Worm (Caenorhabditis elegans): ENCODE data around the gene C09H5.7.

Gene C09H5.7

ce11 chrV:8085141-8085540 lies at the start of gene C09H5.7:
TSS of gene C09H5.7 (minus strand) at chrV:8085241.
- TF ChIP-seq med-1 (GFP tag; optimal IDR thresholded peaks at IDR 0.05; ENCODE audit: insufficient read depth) (no peak), ztf-29 (GFP tag; IDR thresholded peaks at IDR 0.05) (no peak), ztf-23 (GFP tag; IDR thresholded peaks at IDR 0.05) (no peak), klf-2 (GFP tag; conservative IDR thresholded peaks at IDR 0.05) (no peak), cog-1 (tag; optimal IDR thresholded peaks at IDR 0.05) (no peak), flt-1 (GFP tag; IDR thresholded peaks at IDR 0.05) (no peak), tab-1 (GFP tag; IDR thresholded peaks at IDR 0.05) (no peak), T22C8.4 (GFP tag; IDR thresholded peaks at IDR 0.05) (no peak), ref-1 (GFP tag; conservative IDR thresholded peaks at IDR 0.05) (no peak)

- TF ChIP-seq med-1 (GFP tag; optimal IDR thresholded peaks at IDR 0.05; ENCODE audit: insufficient read depth) (no peak), klf-2 (GFP tag; conservative IDR thresholded peaks at IDR 0.05) (no peak)
These were observed 47.9 kb upstream of the C09H5.7 start, which contains the start of gene D1014.4 for ce11 chrV:8132926-8133325. TSS of gene D1014.4 (plus strand) at chrV:8133226.

- TF ChIP-seq T22C8.4 (GFP tag; IDR thresholded peaks at IDR 0.05), result no peak
- TF ChIP-seq flt-1 (GFP tag; IDR thresholded peaks at IDR 0.05), result no peak
- TF ChIP-seq med-1 (GFP tag; optimal IDR thresholded peaks at IDR 0.05; ENCODE audit: insufficient read depth), result no peak
- TF ChIP-seq tab-1 (GFP tag; IDR thresholded peaks at IDR 0.05), result no peak
- TF ChIP-seq ztf-29 (GFP tag; IDR thresholded peaks at IDR 0.05), result no peak
- TF ChIP-seq ref-1 (GFP tag; conservative IDR thresholded peaks at IDR 0.05), result no peak
These were observed 46.6 kb upstream of the C09H5.7 start for ce11 chrV:8131628-8132027.

- TF ChIP-seq tab-1 (GFP tag; IDR thresholded peaks at IDR 0.05), result no peak
- TF ChIP-seq med-1 (GFP tag; optimal IDR thresholded peaks at IDR 0.05; ENCODE audit: insufficient read depth), result no peak
- TF ChIP-seq cog-1 (tag; optimal IDR thresholded peaks at IDR 0.05), result no peak
- TF ChIP-seq ztf-23 (GFP tag; IDR thresholded peaks at IDR 0.05), result no peak
- no peak for TF ChIP-seq T22C8.4 (GFP tag; IDR thresholded peaks at IDR 0.05)
- no peak for TF ChIP-seq klf-2 (GFP tag; conservative IDR thresholded peaks at IDR 0.05)
- no peak for TF ChIP-seq flt-1 (GFP tag; IDR thresholded peaks at IDR 0.05)
- TF ChIP-seq ztf-29 (GFP tag; IDR thresholded peaks at IDR 0.05), result no peak
- TF ChIP-seq ref-1 (GFP tag; conservative IDR thresholded peaks at IDR 0.05), result no peak
These were observed 45.8 kb upstream of the C09H5.7 start for ce11 chrV:8130812-8131211.

ce11 chrV:8130149-8130661 lies 45.2 kb upstream of the C09H5.7 start, which contains the start of gene snap-1:
TSS of gene snap-1 (plus strand) at chrV:8130611.
- TF ChIP-seq ref-1 (GFP tag; conservative IDR thresholded peaks at IDR 0.05), result no peak
- no peak for TF ChIP-seq ztf-29 (GFP tag; IDR thresholded peaks at IDR 0.05)
- TF ChIP-seq tab-1 (GFP tag; IDR thresholded peaks at IDR 0.05), result no peak
- TF ChIP-seq med-1 (GFP tag; optimal IDR thresholded peaks at IDR 0.05; ENCODE audit: insufficient read depth), result no peak
- no peak for TF ChIP-seq T22C8.4 (GFP tag; IDR thresholded peaks at IDR 0.05)
- no peak for TF ChIP-seq klf-2 (GFP tag; conservative IDR thresholded peaks at IDR 0.05)
- no peak for TF ChIP-seq cog-1 (tag; optimal IDR thresholded peaks at IDR 0.05)
- no peak for TF ChIP-seq ztf-23 (GFP tag; IDR thresholded peaks at IDR 0.05)
- TF ChIP-seq flt-1 (GFP tag; IDR thresholded peaks at IDR 0.05), result no peak

ce11 chrV:8129719-8130118 lies 44.7 kb upstream of the C09H5.7 start:
- TF ChIP-seq ztf-29 (GFP tag; IDR thresholded peaks at IDR 0.05), result no peak
- no peak for TF ChIP-seq flt-1 (GFP tag; IDR thresholded peaks at IDR 0.05)
- no peak for TF ChIP-seq klf-2 (GFP tag; conservative IDR thresholded peaks at IDR 0.05)
- TF ChIP-seq ztf-23 (GFP tag; IDR thresholded peaks at IDR 0.05), result no peak
- no peak for TF ChIP-seq T22C8.4 (GFP tag; IDR thresholded peaks at IDR 0.05)
- TF ChIP-seq tab-1 (GFP tag; IDR thresholded peaks at IDR 0.05), result no peak
- no peak for TF ChIP-seq cog-1 (tag; optimal IDR thresholded peaks at IDR 0.05)
- TF ChIP-seq med-1 (GFP tag; optimal IDR thresholded peaks at IDR 0.05; ENCODE audit: insufficient read depth), result no peak
- TF ChIP-seq ref-1 (GFP tag; conservative IDR thresholded peaks at IDR 0.05), result no peak

- TF ChIP-seq klf-2 (GFP tag; conservative IDR thresholded peaks at IDR 0.05) (no peak), ztf-29 (GFP tag; IDR thresholded peaks at IDR 0.05) (no peak), med-1 (GFP tag; optimal IDR thresholded peaks at IDR 0.05; ENCODE audit: insufficient read depth) (no peak), T22C8.4 (GFP tag; IDR thresholded peaks at IDR 0.05) (no peak), cog-1 (tag; optimal IDR thresholded peaks at IDR 0.05) (no peak), flt-1 (GFP tag; IDR thresholded peaks at IDR 0.05) (no peak), ref-1 (GFP tag; conservative IDR thresholded peaks at IDR 0.05) (no peak), ztf-23 (GFP tag; IDR thresholded peaks at IDR 0.05) (no peak), tab-1 (GFP tag; IDR thresholded peaks at IDR 0.05) (no peak)
These were observed 44.2 kb upstream of the C09H5.7 start, which contains the start of gene spr-1 for ce11 chrV:8129252-8129651. TSS of gene spr-1 (minus strand) at chrV:8129352.

ce11 chrV:8123384-8123783 lies 38.3 kb upstream of the C09H5.7 start, which contains the start of gene D1014.5:
TSS of gene D1014.5 (plus strand) at chrV:8123684.
- no peak for TF ChIP-seq ztf-29 (GFP tag; IDR thresholded peaks at IDR 0.05)
- no peak for TF ChIP-seq ref-1 (GFP tag; conservative IDR thresholded peaks at IDR 0.05)
- TF ChIP-seq tab-1 (GFP tag; IDR thresholded peaks at IDR 0.05), result no peak

ce11 chrV:8120868-8121267 lies 35.8 kb upstream of the C09H5.7 start, which contains the start of gene D1014.6:
TSS of gene D1014.6 (plus strand) at chrV:8121168.
- no peak for TF ChIP-seq flt-1 (GFP tag; IDR thresholded peaks at IDR 0.05)
- TF ChIP-seq med-1 (GFP tag; optimal IDR thresholded peaks at IDR 0.05; ENCODE audit: insufficient read depth), result no peak
- no peak for TF ChIP-seq ref-1 (GFP tag; conservative IDR thresholded peaks at IDR 0.05)
- no peak for TF ChIP-seq klf-2 (GFP tag; conservative IDR thresholded peaks at IDR 0.05)
- no peak for TF ChIP-seq tab-1 (GFP tag; IDR thresholded peaks at IDR 0.05)
- no peak for TF ChIP-seq cog-1 (tag; optimal IDR thresholded peaks at IDR 0.05)
- TF ChIP-seq ztf-23 (GFP tag; IDR thresholded peaks at IDR 0.05), result no peak
- no peak for TF ChIP-seq T22C8.4 (GFP tag; IDR thresholded peaks at IDR 0.05)
- TF ChIP-seq ztf-29 (GFP tag; IDR thresholded peaks at IDR 0.05), result no peak

ce11 chrV:8117964-8118363 lies 32.9 kb upstream of the C09H5.7 start, which contains the start of gene D1014.7:
TSS of gene D1014.7 (plus strand) at chrV:8118264.
- no peak for TF ChIP-seq tab-1 (GFP tag; IDR thresholded peaks at IDR 0.05)
- no peak for TF ChIP-seq klf-2 (GFP tag; conservative IDR thresholded peaks at IDR 0.05)
- no peak for TF ChIP-seq ref-1 (GFP tag; conservative IDR thresholded peaks at IDR 0.05)

Data from whole organism, midembryonic.